Worm (Caenorhabditis elegans): ENCODE results near the gene C46G7.1.

C46G7.1 gene

DNA sequence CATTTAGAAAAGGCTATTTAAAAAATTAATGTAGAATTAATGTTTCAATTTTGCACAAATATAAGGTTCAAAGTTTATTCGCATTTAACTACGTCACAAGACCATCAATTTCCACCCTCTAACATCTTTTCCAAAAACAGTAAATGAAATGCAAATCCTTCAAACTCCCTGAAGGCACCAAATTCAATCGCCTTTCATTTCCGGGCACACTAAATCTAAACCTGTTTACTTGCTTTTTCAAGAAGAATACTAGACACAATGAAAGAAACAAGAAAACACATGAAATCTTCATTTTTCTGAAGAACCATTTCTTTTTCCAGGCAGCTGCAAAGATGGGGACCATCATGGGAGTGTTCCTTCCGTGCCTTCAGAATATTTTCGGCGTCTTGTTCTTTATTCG, 47.4 kb downstream of the C46G7.1 start:
- TF ChIP-seq W03F9.2 (tag; optimal IDR thresholded peaks at IDR 0.05) = no peak
- TF ChIP-seq dao-5 (tag; optimal IDR thresholded peaks at IDR 0.05) = no peak
- no peak for TF ChIP-seq him-1 (tag; optimal IDR thresholded peaks at IDR 0.05)

Measured in whole organism, L4/young adult.